Fruit fly (Drosophila melanogaster) whole organism, embryonic: ENCODE results near the gene CG14636.

ENCODE experiments used
- Atf3 ChIP-seq: fragments of 200-800 bp; sonication (Bioruptor generic); optimal IDR thresholded peaks from 3 replicates; lab custom pipeline; 2016; ENCODE audit warnings: missing biosample characterization, missing genetic modification characterization
- Awh ChIP-seq: fragments of 200-800 bp; sonication (Bioruptor generic); IDR thresholded peaks from 2 replicates; pipeline ENCODE4, ENCODE4 v1.3.6; 2022; ENCODE audit warnings: missing biosample characterization, missing genetic modification characterization
- Blimp-1 ChIP-seq: fragments of 200-800 bp; sonication (Bioruptor generic); optimal IDR thresholded peaks from 3 replicates; lab custom pipeline; 2018; ENCODE audit warnings: missing biosample characterization, missing genetic modification characterization, mild to moderate bottlenecking, moderate library complexity, missing genetic modification reagents
- CG10565 ChIP-seq: fragments of 200-800 bp; sonication (Bioruptor generic); optimal IDR thresholded peaks from 3 replicates; lab custom pipeline; 2016; ENCODE audit warnings: missing biosample characterization, mild to moderate bottlenecking, missing genetic modification characterization
- CG12219 ChIP-seq: fragments of 200-800 bp; sonication (Bioruptor generic); optimal IDR thresholded peaks from 3 replicates; lab custom pipeline; 2018; ENCODE audit warnings: missing biosample characterization, mild to moderate bottlenecking, missing genetic modification characterization
- CG12769 ChIP-seq: fragments of 200-800 bp; sonication (Bioruptor generic); optimal IDR thresholded peaks from 2 replicates; lab custom pipeline; 2019; ENCODE audit warnings: missing biosample characterization, mild to moderate bottlenecking, missing genetic modification characterization, moderate library complexity
- CG1529 ChIP-seq: fragments of 200-800 bp; sonication (Bioruptor generic); optimal IDR thresholded peaks from 3 replicates; lab custom pipeline; 2018; ENCODE audit warnings: missing biosample characterization, missing genetic modification characterization
- CG2875 ChIP-seq: fragments of 200-800 bp; sonication (Bioruptor generic); optimal IDR thresholded peaks from 2 replicates; lab custom pipeline; 2017; ENCODE audit warnings: missing biosample characterization, mild to moderate bottlenecking, missing genetic modification characterization, missing genetic modification reagents
- CG32767 ChIP-seq: fragments of 200-800 bp; sonication (Bioruptor generic); IDR thresholded peaks from 2 replicates; pipeline ENCODE4 v1.3.6; 2022; ENCODE audit warnings: missing biosample characterization, missing genetic modification characterization
- CG3726 ChIP-seq: fragments of 200-800 bp; sonication (Bioruptor generic); IDR thresholded peaks from 3 replicates; pipeline ENCODE4, ENCODE4 v1.3.6; 2022; ENCODE audit warnings: missing biosample characterization, missing genetic modification characterization
- CG4820 ChIP-seq: fragments of 200-800 bp; sonication (Bioruptor generic); optimal IDR thresholded peaks from 3 replicates; lab custom pipeline; 2016; ENCODE audit warnings: missing biosample characterization, missing genetic modification characterization
- CG6654 ChIP-seq: fragments of 200-800 bp; sonication (Bioruptor generic); optimal IDR thresholded peaks from 2 replicates; lab custom pipeline; 2017; ENCODE audit warnings: missing biosample characterization, mild to moderate bottlenecking, missing genetic modification characterization
- CG9215 ChIP-seq: fragments of 200-800 bp; sonication (Bioruptor generic); IDR thresholded peaks from 2 replicates; pipeline ENCODE4 v1.3.6; 2022; ENCODE audit warnings: missing biosample characterization, missing genetic modification characterization
- D19A ChIP-seq: fragments of 200-800 bp; optimal IDR thresholded peaks from 3 replicates; lab custom pipeline; 2019; ENCODE audit warnings: missing biosample characterization, mild to moderate bottlenecking, missing genetic modification characterization, moderate library complexity
- Dbx ChIP-seq: fragments of 200-800 bp; sonication (Bioruptor generic); IDR thresholded peaks from 3 replicates; pipeline ENCODE4 v1.3.6; 2022; ENCODE audit warnings: missing biosample characterization, missing genetic modification characterization
- Ets65A ChIP-seq: fragments of 200-800 bp; sonication (Bioruptor generic); peaks from one replicate; lab custom pipeline; 2016; ENCODE audit warnings: missing biosample characterization, missing genetic modification characterization
- HLHmδ ChIP-seq: fragments of 200-800 bp; sonication (Bioruptor generic); optimal IDR thresholded peaks from 2 replicates; lab custom pipeline; 2018; ENCODE audit warnings: missing biosample characterization, mild to moderate bottlenecking, missing genetic modification characterization, moderate library complexity
- Lhr ChIP-seq: fragments of 200-800 bp; sonication (Bioruptor generic); optimal IDR thresholded peaks from 3 replicates; lab custom pipeline; 2017; ENCODE audit warnings: mild to moderate bottlenecking, missing biosample characterization, missing genetic modification reagents, missing genetic modification characterization
- Med ChIP-seq: fragments of 200-800 bp; sonication (Bioruptor generic); peaks from one replicate; lab custom pipeline; 2016; ENCODE audit warnings: missing biosample characterization, missing genetic modification characterization, mild to moderate bottlenecking, inconsistent platforms, moderate library complexity
- Ravus ChIP-seq: fragments of 200-800 bp; sonication (Bioruptor generic); IDR thresholded peaks from 2 replicates; pipeline ENCODE4 v1.3.6; 2022; ENCODE audit warnings: missing biosample characterization, missing genetic modification characterization
- Tbp ChIP-seq: fragments of >200 bp; optimal IDR thresholded peaks from 2 replicates; lab custom pipeline; 2018; ENCODE audit warnings: missing biosample characterization, missing genetic modification characterization
- amos ChIP-seq: fragments of 200-800 bp; sonication (Bioruptor generic); IDR thresholded peaks from 2 replicates; pipeline ENCODE4 v1.3.6; 2022; ENCODE audit warnings: missing biosample characterization, missing genetic modification characterization; ENCODE audit not compliant: partially characterized antibody
- aop ChIP-seq: fragments of 200-800 bp; sonication (Bioruptor generic); IDR thresholded peaks from 2 replicates; pipeline ENCODE4 v1.3.6; 2022; ENCODE audit warnings: missing biosample characterization, missing genetic modification characterization
- bab2 ChIP-seq: fragments of 200-800 bp; sonication (Bioruptor generic); optimal IDR thresholded peaks from 2 replicates; lab custom pipeline; 2016; ENCODE audit warnings: missing biosample characterization, missing genetic modification characterization
- chinmo ChIP-seq: fragments of 200-800 bp; sonication (Bioruptor generic); IDR thresholded peaks from 4 replicates; pipeline ENCODE4 v1.3.6; 2022; ENCODE audit warnings: missing biosample characterization, missing genetic modification characterization; ENCODE audit not compliant: partially characterized antibody
- ems ChIP-seq: fragments of 200-800 bp; sonication (Bioruptor generic); optimal IDR thresholded peaks from 3 replicates; lab custom pipeline; 2016; ENCODE audit warnings: missing biosample characterization, missing genetic modification characterization
- fd3F ChIP-seq: fragments of 200-800 bp; sonication (Bioruptor generic); optimal IDR thresholded peaks from 2 replicates; lab custom pipeline; 2018; ENCODE audit warnings: missing biosample characterization, mild to moderate bottlenecking, missing genetic modification characterization, moderate library complexity
- inv ChIP-seq: fragments of 200-800 bp; sonication (Bioruptor generic); IDR thresholded peaks from 2 replicates; pipeline ENCODE4 v1.3.6; 2022; ENCODE audit warnings: missing biosample characterization, missing genetic modification characterization; ENCODE audit not compliant: partially characterized antibody
- kni ChIP-seq: fragments of 200-800 bp; sonication (Bioruptor generic); optimal IDR thresholded peaks from 3 replicates; lab custom pipeline; 2017; ENCODE audit warnings: mild to moderate bottlenecking, missing biosample characterization, missing genetic modification reagents, missing genetic modification characterization
- lbe ChIP-seq: fragments of 200-800 bp; sonication (Bioruptor generic); optimal IDR thresholded peaks from 2 replicates; lab custom pipeline; 2016; ENCODE audit warnings: missing biosample characterization, mild to moderate bottlenecking, missing genetic modification characterization
- otp ChIP-seq: fragments of 200-800 bp; sonication (Bioruptor generic); IDR thresholded peaks from 3 replicates; pipeline ENCODE4, ENCODE4 v1.3.6; 2022; ENCODE audit warnings: missing biosample characterization, missing genetic modification characterization
- pan ChIP-seq, 4 experiments: fragments of >200 bp in 3 of 4; fragments of 200-800 bp in 1 of 4; sonication (Bioruptor generic) in 1 of 4; optimal IDR thresholded peaks in 3 of 4; IDR thresholded peaks in 1 of 4; 2 replicates each; pipeline versions ENCODE4 v1.3.6 to Lab custom; 2017 to 2022; ENCODE audit warnings: missing biosample characterization in 2 of 4, missing genetic modification characterization in 2 of 4, mixed read lengths in 1 of 4
- ro ChIP-seq: fragments of 200-800 bp; sonication (Bioruptor generic); IDR thresholded peaks from 2 replicates; pipeline ENCODE4 v1.3.6; 2022; ENCODE audit warnings: missing biosample characterization, missing genetic modification characterization
- shn ChIP-seq: fragments of 200-800 bp; sonication (Bioruptor generic); optimal IDR thresholded peaks from 3 replicates; lab custom pipeline; 2016; ENCODE audit warnings: missing biosample characterization, missing genetic modification characterization
- slp2 ChIP-seq: fragments of 200-800 bp; sonication (Bioruptor generic); optimal IDR thresholded peaks from 2 replicates; lab custom pipeline; 2016; ENCODE audit warnings: missing biosample characterization, missing genetic modification characterization
- vvl ChIP-seq: fragments of 200-800 bp; sonication (Bioruptor generic); IDR thresholded peaks from 2 replicates; pipeline ENCODE4 v1.3.6; 2022; ENCODE audit warnings: missing biosample characterization, missing genetic modification characterization
- yki ChIP-seq: fragments of >200 bp; optimal IDR thresholded peaks from 3 replicates; lab custom pipeline; 2018
- zf30C ChIP-seq: fragments of 200-800 bp; sonication (Bioruptor generic); optimal IDR thresholded peaks from 3 replicates; lab custom pipeline; 2018; ENCODE audit warnings: missing biosample characterization, mild to moderate bottlenecking, missing genetic modification characterization

Gene CG14636

dm6 chr3R:4256672-4257071 lies 41.6 kb upstream of the CG14636 start, which contains the start of gene Or82a:
TSS of gene Or82a (plus strand) at chr3R:4256972.
- no peak for TF ChIP-seq CG12219
- TF ChIP-seq Lhr (GFP tag; lab: Kevin White, UChicago) = no peak
- TF ChIP-seq amos (GFP tag; lab: Robert Waterston, UW) = no peak
- no peak for TF ChIP-seq Dbx (GFP tag; lab: Robert Waterston, UW)
- TF ChIP-seq CG1529 = no peak
- TF ChIP-seq otp (GFP tag; lab: Robert Waterston, UW) = no peak
- TF ChIP-seq CG2875 = no peak
- no peak for TF ChIP-seq inv (GFP tag; lab: Robert Waterston, UW)
- TF ChIP-seq kni (GFP tag; lab: Kevin White, UChicago) = no peak
- TF ChIP-seq ems = no peak
- no peak for TF ChIP-seq aop

dm6 chr3R:4254408-4254807 lies 39.3 kb upstream of the CG14636 start, which contains the start of gene TwdlV:
TSS of gene TwdlV (plus strand) at chr3R:4254708.
- no peak for TF ChIP-seq shn (GFP tag; lab: Kevin White, UChicago)
- no peak for TF ChIP-seq lbe (GFP tag; lab: Kevin White, UChicago)
- TF ChIP-seq Ravus (GFP tag; lab: Robert Waterston, UW) = no peak
- no peak for TF ChIP-seq yki (lab: Kevin White, UChicago)
- no peak for TF ChIP-seq CG9215 (GFP tag; lab: Robert Waterston, UW)
- no peak for TF ChIP-seq bab2 (GFP tag; lab: Kevin White, UChicago)
- TF ChIP-seq Awh (GFP tag; lab: Robert Waterston, UW) = no peak
- TF ChIP-seq Tbp = no peak
- no peak for TF ChIP-seq D19A (tag; lab: Kevin White, UChicago)
- no peak for TF ChIP-seq CG32767 (GFP tag; lab: Robert Waterston, UW)
- no peak for TF ChIP-seq HLHmδ
- no peak for TF ChIP-seq slp2 (GFP tag; lab: Kevin White, UChicago)
- no peak for TF ChIP-seq ro
- no peak for TF ChIP-seq Atf3 (GFP tag; lab: Kevin White, UChicago)
- no peak for TF ChIP-seq zf30C (GFP tag; lab: Kevin White, UChicago)

DNA sequence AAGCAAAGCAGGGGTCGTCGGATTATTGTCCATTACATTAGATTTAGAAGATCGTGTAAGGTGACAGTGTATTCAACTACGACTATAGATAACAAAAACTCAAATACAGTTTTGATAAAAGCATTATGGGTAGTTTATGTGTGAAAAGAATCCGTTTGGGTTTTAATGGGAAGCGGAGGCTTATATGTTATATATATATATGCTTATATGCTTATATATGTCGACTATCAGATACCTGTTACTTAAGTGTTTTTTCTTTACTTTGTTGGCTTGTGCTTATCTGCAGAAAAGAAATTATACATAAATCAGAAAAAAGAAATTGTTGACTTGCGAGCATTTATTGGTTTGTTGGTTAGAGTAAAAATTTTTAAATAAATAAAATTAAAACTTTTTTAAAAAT lies 37.8 kb upstream of the CG14636 start, which contains the start of gene CG14644:
TSS of gene CG14644 (minus strand) at position 101 of the 400 bp plus-strand sequence.
- TF ChIP-seq fd3F (GFP tag; lab: Kevin White, UChicago) (no peak), CG2875 (no peak)
- TF ChIP-seq, all 482 proteins: peak for 0

- TF ChIP-seq Med (GFP tag; lab: Kevin White, UChicago) (peak; percentile 56), pan (optimal IDR thresholded peaks at IDR 0.05; lab: Kevin White, UChicago) (no peak), pan (GFP tag; optimal IDR thresholded peaks at IDR 0.05 in 1 of 2, IDR thresholded peaks at IDR 0.05 in 1 of 2) (no peak), CG12769 (peak; percentile 13), CG3726 (GFP tag; lab: Robert Waterston, UW) (no peak), CG4820 (GFP tag; lab: Kevin White, UChicago) (no peak)
Observed at dm6 chr3R:4251241-4251640, 36.1 kb upstream of the CG14636 start, which contains the start of gene TwdlG. TSS of gene TwdlG (minus strand) at chr3R:4251341.

- TF ChIP-seq CG10565 (GFP tag; lab: Kevin White, UChicago) (no peak), chinmo (0 out of 4 replicates have a peak, but pooled peaks have one; percentile 57), vvl (GFP tag; lab: Robert Waterston, UW) (peak; percentile 66; the same call in 1 of the 2 replicates), Blimp-1 (GFP tag; lab: Kevin White, UChicago) (peak; percentile 83), CG12769 (peak; percentile 74), CG6654 (GFP tag; lab: Kevin White, UChicago) (no peak), Ets65A (GFP tag; lab: Kevin White, UChicago) (peak; percentile 25)
Observed at dm6 chr3R:4249947-4250346, 34.8 kb upstream of the CG14636 start.
